Worm (Caenorhabditis elegans) whole organism, L4 larva: ENCODE measurements around the gene snb-6.
A peak's percentile ranks its signal among the peaks of the same experiment; 100 is the strongest.

ENCODE experiments used
- D1046.2 ChIP-seq: fragments of 200-800 bp; sonication (Bioruptor generic); IDR thresholded peaks from 2 replicates; pipeline ENCODE4 v1.3.6; 2022; ENCODE audit warnings: missing genetic modification characterization, missing compliant biosample characterization
- T20F7.1 ChIP-seq: fragments of 200-800 bp; sonication (Bioruptor generic); optimal IDR thresholded peaks from 2 replicates; lab custom pipeline; 2018; ENCODE audit warnings: mild to moderate bottlenecking, missing genetic modification characterization, missing compliant biosample characterization
- T26A8.4 ChIP-seq: fragments of 200-800 bp; sonication (Bioruptor generic); IDR thresholded peaks from 2 replicates; pipeline ENCODE4 v1.3.6; 2022; ENCODE audit warnings: missing genetic modification characterization, missing compliant biosample characterization
- ZK337.2 ChIP-seq: fragments of 200-800 bp; sonication (Bioruptor generic); IDR thresholded peaks from 2 replicates; pipeline ENCODE4 v1.3.6; 2022; ENCODE audit warnings: missing genetic modification reagents, missing genetic modification characterization, missing compliant biosample characterization
- ZK546.5 ChIP-seq, 2 experiments: sonication (generic microtip); optimal IDR thresholded peaks; 2 replicates each; lab custom pipeline; 2017; ENCODE audit warnings: missing biosample characterization in 2 of 2, missing genetic modification characterization in 2 of 2
- aha-1 ChIP-seq: fragments of 150-350 bp; peaks from one replicate; lab custom pipeline; 2014; ENCODE audit warnings: missing biosample characterization, missing genetic modification characterization
- ceh-62 ChIP-seq: sonication (generic microtip); optimal IDR thresholded peaks from 2 replicates; lab custom pipeline; 2017; ENCODE audit warnings: missing biosample characterization, missing genetic modification characterization
- daf-16 ChIP-seq, 3 experiments: sonication (generic microtip); optimal IDR thresholded peaks; 2 replicates each; lab custom pipeline; 2016 to 2017; ENCODE audit warnings: missing genetic modification characterization in 3 of 3, missing genetic modification reagents in 3 of 3, mild to moderate bottlenecking in 2 of 3, missing compliant biosample characterization in 2 of 3, missing biosample characterization in 1 of 3, moderate library complexity in 1 of 3
- dmd-9 ChIP-seq: fragments of 200-800 bp; sonication (Bioruptor generic); IDR thresholded peaks from 2 replicates; pipeline ENCODE4 v1.3.6; 2022; ENCODE audit warnings: missing genetic modification reagents, missing genetic modification characterization, missing compliant biosample characterization
- dpl-1 ChIP-seq: fragments of 150-350 bp; optimal IDR thresholded peaks from 2 replicates; lab custom pipeline; 2014; ENCODE audit warnings: missing biosample characterization, missing genetic modification reagents, missing genetic modification characterization
- dve-1 ChIP-seq: sonication (generic microtip); optimal IDR thresholded peaks from 2 replicates; lab custom pipeline; 2017; ENCODE audit warnings: antibody characterized with exemption, mild to moderate bottlenecking, missing genetic modification characterization, missing compliant biosample characterization; ENCODE audit not compliant: insufficient read depth
- egl-43 ChIP-seq: fragments of 200-800 bp; sonication (Bioruptor generic); IDR thresholded peaks from 2 replicates; pipeline ENCODE4 v1.3.6; 2022; ENCODE audit warnings: missing genetic modification reagents, missing genetic modification characterization, missing compliant biosample characterization
- fos-1 ChIP-seq: fragments of 150-350 bp; optimal IDR thresholded peaks from 2 replicates; lab custom pipeline; 2014; ENCODE audit warnings: missing biosample characterization, missing genetic modification characterization
- hif-1 ChIP-seq, 2 experiments: sonication (generic microtip); optimal IDR thresholded peaks; 2 replicates each; lab custom pipeline; 2016 to 2017; ENCODE audit warnings: missing compliant biosample characterization in 2 of 2, missing genetic modification characterization in 2 of 2, missing genetic modification reagents in 2 of 2, missing genotype in 2 of 2, mild to moderate bottlenecking in 1 of 2
- lin-1 ChIP-seq: fragments of 200-800 bp; sonication (Bioruptor generic); IDR thresholded peaks from 2 replicates; pipeline ENCODE4 v1.3.6; 2022; ENCODE audit warnings: missing genetic modification reagents, missing genetic modification characterization, missing compliant biosample characterization
- lin-13 ChIP-seq: fragments of 150-350 bp; optimal IDR thresholded peaks from 2 replicates; lab custom pipeline; 2014; ENCODE audit warnings: missing biosample characterization, missing genetic modification reagents, missing genetic modification characterization
- lin-39 ChIP-seq: fragments of 150-350 bp; optimal IDR thresholded peaks from 2 replicates; lab custom pipeline; 2014; ENCODE audit warnings: missing biosample characterization, missing genetic modification reagents, missing genetic modification characterization
- lsy-2 ChIP-seq, 2 experiments: fragments of 150-350 bp in 1 of 2; sonication (generic microtip) in 1 of 2; optimal IDR thresholded peaks; 2 replicates each; lab custom pipeline; 2014 to 2017; ENCODE audit warnings: missing biosample characterization in 2 of 2, missing genetic modification characterization in 2 of 2
- mdt-29 ChIP-seq: fragments of 200-800 bp; sonication (Bioruptor generic); IDR thresholded peaks from 2 replicates; pipeline ENCODE4 v1.3.6; 2022; ENCODE audit warnings: missing genetic modification reagents, missing genetic modification characterization, missing compliant biosample characterization
- mes-2 ChIP-seq: sonication (generic microtip); optimal IDR thresholded peaks from 2 replicates; lab custom pipeline; 2016; ENCODE audit warnings: missing genotype, mild to moderate bottlenecking, missing genetic modification characterization, missing compliant biosample characterization; ENCODE audit not compliant: poor library complexity, severe bottlenecking
- mxl-3 ChIP-seq: fragments of 200-800 bp; sonication (Bioruptor generic); optimal IDR thresholded peaks from 2 replicates; lab custom pipeline; 2018; ENCODE audit warnings: mild to moderate bottlenecking, missing genetic modification characterization, missing compliant biosample characterization
- nhr-10 ChIP-seq: fragments of 150-350 bp; optimal IDR thresholded peaks from 2 replicates; lab custom pipeline; 2014; ENCODE audit warnings: missing biosample characterization, missing genetic modification characterization
- nhr-25 ChIP-seq: sonication (generic microtip); optimal IDR thresholded peaks from 2 replicates; lab custom pipeline; 2017; ENCODE audit warnings: missing genetic modification characterization, mild to moderate bottlenecking, missing compliant biosample characterization, antibody characterized with exemption, moderate library complexity, borderline replicate concordance; ENCODE audit not compliant: insufficient read depth
- nhr-28 ChIP-seq: fragments of 150-350 bp; optimal IDR thresholded peaks from 2 replicates; lab custom pipeline; 2014; ENCODE audit warnings: missing biosample characterization, missing genetic modification characterization
- nhr-42 ChIP-seq: fragments of 200-800 bp; sonication (Bioruptor generic); IDR thresholded peaks from 2 replicates; pipeline ENCODE4 v1.3.6; 2022; ENCODE audit warnings: missing genetic modification characterization, missing compliant biosample characterization
- nhr-6 ChIP-seq: fragments of 150-350 bp; optimal IDR thresholded peaks from 2 replicates; lab custom pipeline; 2014; ENCODE audit warnings: missing biosample characterization, missing genetic modification characterization
- nhr-77 ChIP-seq: fragments of 150-350 bp; optimal IDR thresholded peaks from 2 replicates; lab custom pipeline; 2014; ENCODE audit warnings: missing biosample characterization, missing genetic modification characterization
- pha-4 ChIP-seq, 2 experiments: fragments of 150-350 bp in 1 of 2; fragments of 200-800 bp in 1 of 2; sonication (Bioruptor generic) in 1 of 2; IDR thresholded peaks in 1 of 2; optimal IDR thresholded peaks in 1 of 2; 2 replicates each; pipeline versions ENCODE4 v1.3.6 to Lab custom; 2014 to 2022; ENCODE audit warnings: missing genetic modification characterization in 2 of 2, missing genetic modification reagents in 2 of 2, missing biosample characterization in 1 of 2, missing compliant biosample characterization in 1 of 2
- rbr-2 ChIP-seq: sonication (generic microtip); optimal IDR thresholded peaks from 2 replicates; lab custom pipeline; 2016; ENCODE audit warnings: missing genotype, missing genetic modification characterization, missing compliant biosample characterization
- snpc-1.2 ChIP-seq: fragments of 200-800 bp; sonication (Bioruptor generic); IDR thresholded peaks from 2 replicates; pipeline ENCODE4 v1.3.6; 2022; ENCODE audit warnings: missing genetic modification reagents, missing genetic modification characterization, missing compliant biosample characterization
- spr-3 ChIP-seq: fragments of 200-800 bp; sonication (Bioruptor generic); optimal IDR thresholded peaks from 2 replicates; lab custom pipeline; 2018; ENCODE audit warnings: mild to moderate bottlenecking, missing genetic modification characterization, missing compliant biosample characterization
- tag-97 ChIP-seq: fragments of 200-800 bp; sonication (Bioruptor generic); IDR thresholded peaks from 2 replicates; pipeline ENCODE4 v1.3.6; 2022; ENCODE audit warnings: missing genetic modification characterization, missing compliant biosample characterization
- unc-62 ChIP-seq, 3 experiments: fragments of 150-350 bp in 1 of 3; sonication (generic microtip); optimal IDR thresholded peaks in 2 of 3; peaks in 1 of 3; 1 replicate in 1 of 3; 2 replicates in 2 of 3; lab custom pipeline; 2014 to 2017; ENCODE audit warnings: missing biosample characterization in 3 of 3, missing genetic modification characterization in 3 of 3, missing genetic modification reagents in 3 of 3, missing genotype in 1 of 3
- zag-1 ChIP-seq: fragments of 150-350 bp; optimal IDR thresholded peaks from 2 replicates; lab custom pipeline; 2014; ENCODE audit warnings: missing biosample characterization, missing genetic modification characterization
- zfp-2 ChIP-seq: sonication (generic microtip); optimal IDR thresholded peaks from 2 replicates; lab custom pipeline; 2016; ENCODE audit warnings: mild to moderate bottlenecking, missing genetic modification characterization, missing compliant biosample characterization
- zfp-3 ChIP-seq: fragments of 200-800 bp; sonication (Bioruptor generic); conservative IDR thresholded peaks from 2 replicates; pipeline ENCODE4 v1.3.6; 2022; ENCODE audit warnings: missing genetic modification reagents, missing genetic modification characterization, missing compliant biosample characterization
- ztf-7 ChIP-seq: fragments of 150-350 bp; optimal IDR thresholded peaks from 2 replicates; lab custom pipeline; 2014; ENCODE audit warnings: missing biosample characterization, missing genetic modification characterization

The snb-6 gene

DNA sequence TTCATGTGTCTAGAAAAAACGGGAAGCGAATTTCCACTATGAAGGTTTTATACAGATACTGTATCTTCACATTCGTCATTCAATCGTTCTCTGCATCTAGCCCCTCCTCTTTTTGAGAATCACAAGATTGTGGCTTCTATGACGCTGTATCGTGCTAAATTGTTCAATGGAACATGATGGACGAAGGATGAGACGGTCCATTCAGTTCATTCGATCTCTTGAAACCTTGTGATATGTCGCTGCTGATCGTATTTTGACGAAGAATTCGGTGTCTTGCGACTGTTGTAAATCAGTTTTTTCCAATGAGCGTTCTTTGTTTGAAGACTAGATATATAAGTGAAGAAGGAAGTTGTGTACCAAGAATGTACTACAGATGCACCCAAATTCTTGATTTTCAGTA is 45.8 kb downstream of the snb-6 start (continued):
- no peak for TF ChIP-seq zfp-2 (tag; lab: Kevin White, UChicago)
- TF ChIP-seq ZK546.5 (tag; optimal IDR thresholded peaks at IDR 0.05; lab: Kevin White, UChicago) = no peak
- no peak for TF ChIP-seq lin-1
- TF ChIP-seq D1046.2 = no peak
- no peak for TF ChIP-seq hif-1 (tag; optimal IDR thresholded peaks at IDR 0.05; lab: Kevin White, UChicago)
- peak; percentile 86 for TF ChIP-seq nhr-10
- TF ChIP-seq lsy-2 (tag; optimal IDR thresholded peaks at IDR 0.05; lab: Kevin White, UChicago) = peak; percentile 7 to 50
- no peak for TF ChIP-seq nhr-25

- TF ChIP-seq hif-1 (tag; optimal IDR thresholded peaks at IDR 0.05; lab: Kevin White, UChicago) (no peak), unc-62 (GFP tag; optimal IDR thresholded peaks at IDR 0.05 in 1 of 2; lab: Kevin White, UChicago) (peak in 1 of 2 experiments; percentile 91), unc-62 (tag; optimal IDR thresholded peaks at IDR 0.05; lab: Kevin White, UChicago) (no peak), zfp-3 (GFP tag; lab: Robert Waterston, UW) (no peak), nhr-28 (peak; percentile 29), snpc-1.2 (GFP tag; lab: Robert Waterston, UW) (0 out of 2 replicates have a peak, but pooled peaks have one; percentile 26), T26A8.4 (GFP tag; lab: Robert Waterston, UW) (peak; percentile 12)
Observed at ce11 chrII:8812346-8812745, 47.1 kb downstream of the snb-6 start.

- no peak for TF ChIP-seq fos-1 (tag; lab: Kevin White, UChicago)
- no peak for TF ChIP-seq egl-43 (GFP tag; lab: Robert Waterston, UW)
- TF ChIP-seq mxl-3 (GFP tag; lab: Kevin White, UChicago) = no peak
- TF ChIP-seq mes-2 = no peak
- no peak for TF ChIP-seq snpc-1.2 (GFP tag; lab: Robert Waterston, UW)
- no peak for TF ChIP-seq lin-39 (tag; lab: Kevin White, UChicago)
- TF ChIP-seq tag-97 = no peak
- peak; percentile 70; the same call in 1 of the 2 replicates for TF ChIP-seq T26A8.4 (GFP tag; lab: Robert Waterston, UW)
- TF ChIP-seq spr-3 (GFP tag; lab: Kevin White, UChicago) = no peak
- TF ChIP-seq nhr-42 (GFP tag; lab: Robert Waterston, UW) = no peak
- TF ChIP-seq nhr-28 = peak; percentile 51
- TF ChIP-seq, all 104 proteins: peak for 2
Observed at ce11 chrII:8811825-8812224, 47.7 kb downstream of the snb-6 start.

DNA sequence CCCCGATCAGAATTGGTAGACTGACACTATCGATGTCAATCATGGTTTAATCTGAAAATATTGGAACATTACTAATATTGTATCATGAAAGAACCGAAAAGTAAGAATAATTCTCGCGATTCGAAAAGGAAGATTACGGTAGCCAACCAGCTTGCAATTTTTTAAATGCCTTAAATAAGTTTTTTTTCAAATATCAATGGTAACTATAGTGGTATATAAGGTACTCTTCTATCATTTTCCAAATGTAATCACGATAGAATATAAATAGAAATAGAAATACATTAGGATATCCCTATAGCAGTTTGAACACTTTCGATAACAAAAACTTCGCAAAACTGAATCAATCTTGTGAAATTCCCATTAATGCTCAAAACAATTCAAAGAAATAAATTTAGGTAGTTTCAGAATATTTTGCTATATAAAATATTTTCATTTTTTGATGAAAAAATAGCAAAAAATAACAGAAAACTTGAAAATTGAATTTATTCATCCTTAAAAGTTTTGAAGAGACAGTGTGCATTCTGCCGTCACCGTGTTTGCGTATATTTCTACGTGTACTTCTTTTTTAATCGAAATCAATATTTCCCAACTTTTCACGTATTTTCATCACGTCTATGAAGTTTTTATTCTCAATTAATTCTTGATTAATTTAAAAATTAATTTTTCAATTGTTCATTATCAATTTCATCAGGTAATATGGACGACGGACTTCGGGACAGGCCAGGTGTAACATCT is 48.6 kb downstream of the snb-6 start, which contains the start of the genes F46C5.9 and rer-1:
TSS of gene F46C5.9 (minus strand) at position 51 of the 735 bp plus-strand sequence.
TSS of gene rer-1 (plus strand) at position 692 of the 735 bp plus-strand sequence.
- no peak for TF ChIP-seq daf-16 (GFP tag; optimal IDR thresholded peaks at IDR 0.05; lab: Kevin White, UChicago)
- TF ChIP-seq daf-16 (tag; optimal IDR thresholded peaks at IDR 0.05; lab: Kevin White, UChicago) = peak; percentile 30
- TF ChIP-seq nhr-6 = peak; percentile 5
- TF ChIP-seq lsy-2 (tag; optimal IDR thresholded peaks at IDR 0.05; lab: Kevin White, UChicago) = peak in 1 of 2 experiments; percentile 75
- TF ChIP-seq T20F7.1 (GFP tag; lab: Kevin White, UChicago) = peak; percentile 33
- TF ChIP-seq lin-13 (GFP tag; lab: Kevin White, UChicago) = no peak
- no peak for TF ChIP-seq dmd-9
- no peak for TF ChIP-seq pha-4 (GFP tag; IDR thresholded peaks at IDR 0.05; lab: Robert Waterston, UW)
- peak; percentile 75 for TF ChIP-seq pha-4 (tag; optimal IDR thresholded peaks at IDR 0.05; lab: Kevin White, UChicago)
- no peak for TF ChIP-seq ZK337.2 (GFP tag; lab: Robert Waterston, UW)
- peak in 1 of 2 experiments; percentile 7 for TF ChIP-seq hif-1 (tag; optimal IDR thresholded peaks at IDR 0.05; lab: Kevin White, UChicago)
- TF ChIP-seq nhr-25 = no peak
- no peak for TF ChIP-seq zfp-2 (tag; lab: Kevin White, UChicago)
- no peak for TF ChIP-seq ztf-7
- TF ChIP-seq dve-1 (tag; lab: Kevin White, UChicago) = peak; percentile 11
- TF ChIP-seq dpl-1 (GFP tag; lab: Kevin White, UChicago) = peak; percentile 27
- peak; percentile 32 for TF ChIP-seq rbr-2 (tag; lab: Kevin White, UChicago)
- peak; percentile 55 for TF ChIP-seq aha-1
- no peak for TF ChIP-seq mdt-29
- no peak for TF ChIP-seq ceh-62 (tag; lab: Kevin White, UChicago)
- TF ChIP-seq nhr-28 = peak; percentile 7
- no peak for TF ChIP-seq nhr-77 (tag; lab: Kevin White, UChicago)
- peak; percentile 26 for TF ChIP-seq mes-2
- no peak for TF ChIP-seq zag-1
